Worm (Caenorhabditis elegans) whole organism, young adult: ENCODE results near the gene acd-3.

Source experiments
- B0019.2 ChIP-seq: fragments of 200-800 bp; sonication (Bioruptor generic); conservative IDR thresholded peaks from 2 replicates; pipeline ENCODE4 v1.3.6; 2022; ENCODE audit warnings: missing genetic modification reagents, missing genetic modification characterization, missing compliant biosample characterization
- C06A6.2 ChIP-seq: fragments of 200-800 bp; sonication (Bioruptor generic); conservative IDR thresholded peaks from 2 replicates; pipeline ENCODE4 v1.3.6; 2022; ENCODE audit warnings: missing genetic modification characterization, missing compliant biosample characterization
- C17E4.6 ChIP-seq: fragments of 200-800 bp; sonication (Bioruptor generic); IDR thresholded peaks from 2 replicates; pipeline ENCODE4 v1.3.6; 2022; ENCODE audit warnings: missing genetic modification reagents, missing genetic modification characterization, missing compliant biosample characterization
- D2030.7 ChIP-seq: fragments of 200-800 bp; sonication (Bioruptor generic); IDR thresholded peaks from 2 replicates; pipeline ENCODE4 v1.3.6; 2022; ENCODE audit warnings: missing genetic modification reagents, missing genetic modification characterization, missing compliant biosample characterization
- F23B12.7 ChIP-seq: sonication (generic microtip); optimal IDR thresholded peaks from 2 replicates; lab custom pipeline; 2017; ENCODE audit warnings: missing genetic modification characterization, mild to moderate bottlenecking, missing compliant biosample characterization, antibody characterized with exemption, moderate library complexity; ENCODE audit not compliant: insufficient read depth
- F33H1.4 ChIP-seq: fragments of 200-800 bp; sonication (Bioruptor generic); IDR thresholded peaks from 2 replicates; pipeline ENCODE4 v1.3.6; 2022; ENCODE audit warnings: missing genetic modification reagents, missing genetic modification characterization, missing compliant biosample characterization
- F39B2.1 ChIP-seq: fragments of 200-800 bp; sonication (Bioruptor generic); IDR thresholded peaks from 2 replicates; pipeline ENCODE4 v1.3.6; 2022; ENCODE audit warnings: missing genetic modification reagents, missing genetic modification characterization, missing compliant biosample characterization
- Y53G8AR.9 ChIP-seq: fragments of 200-800 bp; sonication (Bioruptor generic); conservative IDR thresholded peaks from 2 replicates; pipeline ENCODE4 v1.3.6; 2022; ENCODE audit warnings: missing genetic modification reagents, missing genetic modification characterization, missing compliant biosample characterization
- Y79H2A.3 ChIP-seq: fragments of 200-800 bp; sonication (Bioruptor generic); conservative IDR thresholded peaks from 2 replicates; pipeline ENCODE4 v1.3.6; 2022; ENCODE audit warnings: missing genetic modification reagents, missing genetic modification characterization, missing compliant biosample characterization
- ZK185.1 ChIP-seq: sonication (generic microtip); optimal IDR thresholded peaks from 2 replicates; lab custom pipeline; 2016; ENCODE audit warnings: mild to moderate bottlenecking, missing genetic modification characterization, missing compliant biosample characterization; ENCODE audit not compliant: poor library complexity, severe bottlenecking
- akir-1 ChIP-seq: fragments of 200-800 bp; sonication (Bioruptor generic); optimal IDR thresholded peaks from 2 replicates; lab custom pipeline; 2018; ENCODE audit warnings: mild to moderate bottlenecking, missing genetic modification characterization, moderate library complexity, missing compliant biosample characterization
- atf-7 ChIP-seq: sonication (generic microtip); optimal IDR thresholded peaks from 2 replicates; lab custom pipeline; 2017; ENCODE audit warnings: mild to moderate bottlenecking, missing genetic modification characterization, missing compliant biosample characterization
- athp-1 ChIP-seq: sonication (generic microtip); optimal IDR thresholded peaks from 2 replicates; lab custom pipeline; 2017; ENCODE audit warnings: mild to moderate bottlenecking, missing genetic modification characterization, missing compliant biosample characterization
- attf-5 ChIP-seq: fragments of 200-800 bp; sonication (Bioruptor generic); optimal IDR thresholded peaks from 2 replicates; lab custom pipeline; 2018; ENCODE audit warnings: mild to moderate bottlenecking, missing genetic modification characterization, missing compliant biosample characterization
- ceh-27 ChIP-seq: fragments of 200-800 bp; sonication (Bioruptor generic); optimal IDR thresholded peaks from 2 replicates; lab custom pipeline; 2018; ENCODE audit warnings: mild to moderate bottlenecking, missing genetic modification characterization, moderate library complexity, missing compliant biosample characterization
- dox-1 ChIP-seq: fragments of 200-800 bp; sonication (Bioruptor generic); IDR thresholded peaks from 2 replicates; pipeline ENCODE4 v1.3.6; 2022; ENCODE audit warnings: missing genetic modification reagents, missing genetic modification characterization, missing compliant biosample characterization
- egrh-3 ChIP-seq: fragments of 200-800 bp; sonication (Bioruptor generic); IDR thresholded peaks from 2 replicates; pipeline ENCODE4 v1.3.6; 2022; ENCODE audit warnings: missing genetic modification reagents, missing genetic modification characterization, missing compliant biosample characterization
- ets-4 ChIP-seq: fragments of 200-800 bp; sonication (Bioruptor generic); optimal IDR thresholded peaks from 2 replicates; lab custom pipeline; 2018; ENCODE audit warnings: mild to moderate bottlenecking, missing genetic modification characterization, missing compliant biosample characterization
- gei-17 ChIP-seq: fragments of 200-800 bp; sonication (Bioruptor generic); optimal IDR thresholded peaks from 2 replicates; lab custom pipeline; 2018; ENCODE audit warnings: mild to moderate bottlenecking, missing genetic modification characterization, missing compliant biosample characterization
- him-1 ChIP-seq: sonication (generic microtip); optimal IDR thresholded peaks from 2 replicates; lab custom pipeline; 2016; ENCODE audit warnings: missing genotype, missing genetic modification reagents, missing genetic modification characterization, missing compliant biosample characterization
- hlh-12 ChIP-seq: sonication (generic microtip); optimal IDR thresholded peaks from 2 replicates; lab custom pipeline; 2016; ENCODE audit warnings: missing genetic modification characterization, missing compliant biosample characterization
- hmg-1.2 ChIP-seq: fragments of 200-800 bp; sonication (Bioruptor generic); IDR thresholded peaks from 2 replicates; pipeline ENCODE4 v1.3.6; 2022; ENCODE audit warnings: missing genetic modification reagents, missing genetic modification characterization, missing compliant biosample characterization
- hrde-1 ChIP-seq: sonication (generic microtip); optimal IDR thresholded peaks from 2 replicates; lab custom pipeline; 2016; ENCODE audit warnings: missing genetic modification characterization, mild to moderate bottlenecking, missing compliant biosample characterization, moderate library complexity, missing genotype, missing genetic modification reagents, borderline replicate concordance
- lag-1 ChIP-seq: fragments of 200-800 bp; sonication (Bioruptor generic); IDR thresholded peaks from 2 replicates; pipeline ENCODE4 v1.3.6; 2022; ENCODE audit warnings: missing genetic modification reagents, missing genetic modification characterization, missing compliant biosample characterization
- lin-35 ChIP-seq, 3 experiments: fragments of 150-350 bp in 2 of 3; sonication (generic microtip) in 1 of 3; optimal IDR thresholded peaks; 2 replicates each; lab custom pipeline; 2014 to 2018; ENCODE audit warnings: missing biosample characterization in 3 of 3, missing genetic modification characterization in 3 of 3, missing genetic modification reagents in 3 of 3
- lin-40 ChIP-seq: sonication (generic microtip); optimal IDR thresholded peaks from 2 replicates; lab custom pipeline; 2016; ENCODE audit warnings: missing genetic modification characterization, mild to moderate bottlenecking, missing compliant biosample characterization, missing genotype, missing genetic modification reagents
- lin-54 ChIP-seq: fragments of 200-800 bp; sonication (Bioruptor generic); optimal IDR thresholded peaks from 2 replicates; lab custom pipeline; 2018; ENCODE audit warnings: mild to moderate bottlenecking, missing genetic modification characterization, missing compliant biosample characterization
- lsy-27 ChIP-seq: sonication (generic microtip); optimal IDR thresholded peaks from 2 replicates; lab custom pipeline; 2017; ENCODE audit warnings: missing genetic modification characterization, mild to moderate bottlenecking, missing compliant biosample characterization, antibody characterized with exemption, missing genotype, borderline replicate concordance; ENCODE audit not compliant: insufficient read depth
- madf-10 ChIP-seq: sonication (generic microtip); optimal IDR thresholded peaks from 2 replicates; lab custom pipeline; 2016; ENCODE audit warnings: mild to moderate bottlenecking, missing genetic modification characterization, missing compliant biosample characterization
- madf-8 ChIP-seq: fragments of 200-800 bp; sonication (Bioruptor generic); conservative IDR thresholded peaks from 2 replicates; pipeline ENCODE4 v1.3.6; 2022; ENCODE audit warnings: missing genetic modification reagents, missing genetic modification characterization, missing compliant biosample characterization
- mcd-1 ChIP-seq: fragments of 200-800 bp; sonication (Bioruptor generic); IDR thresholded peaks from 2 replicates; pipeline ENCODE4 v1.3.6; 2022; ENCODE audit warnings: missing genetic modification reagents, missing genetic modification characterization, missing compliant biosample characterization
- mes-4 ChIP-seq: sonication (generic microtip); optimal IDR thresholded peaks from 2 replicates; lab custom pipeline; 2016; ENCODE audit warnings: missing genotype, missing genetic modification characterization, missing compliant biosample characterization
- mxl-1 ChIP-seq: sonication (generic microtip); optimal IDR thresholded peaks from 2 replicates; lab custom pipeline; 2016; ENCODE audit warnings: missing genetic modification characterization, missing compliant biosample characterization
- nfyb-1 ChIP-seq: fragments of 200-800 bp; sonication (Bioruptor generic); IDR thresholded peaks from 2 replicates; pipeline ENCODE4 v1.3.6; 2022; ENCODE audit warnings: missing genetic modification reagents, missing genetic modification characterization, missing compliant biosample characterization
- nhr-179 ChIP-seq: sonication (generic microtip); optimal IDR thresholded peaks from 2 replicates; lab custom pipeline; 2016; ENCODE audit warnings: mild to moderate bottlenecking, missing genetic modification characterization, missing compliant biosample characterization
- nhr-80 ChIP-seq: sonication (generic microtip); optimal IDR thresholded peaks from 2 replicates; lab custom pipeline; 2016; ENCODE audit warnings: missing genetic modification characterization, missing compliant biosample characterization
- pha-4 ChIP-seq: fragments of 150-350 bp; sonication (generic microtip); optimal IDR thresholded peaks from 2 replicates; lab custom pipeline; 2014; ENCODE audit warnings: missing biosample characterization, missing genetic modification reagents, missing genetic modification characterization
- rcor-1 ChIP-seq: fragments of 200-800 bp; sonication (Bioruptor generic); IDR thresholded peaks from 2 replicates; pipeline ENCODE4 v1.3.6; 2022; ENCODE audit warnings: missing genetic modification reagents, missing genetic modification characterization, missing compliant biosample characterization
- rec-8 ChIP-seq, 2 experiments: sonication (generic microtip); optimal IDR thresholded peaks; 2 replicates each; lab custom pipeline; 2016; ENCODE audit warnings: mild to moderate bottlenecking in 2 of 2, missing genetic modification characterization in 2 of 2, missing genetic modification reagents in 2 of 2, missing genotype in 2 of 2, missing biosample characterization in 1 of 2, missing compliant biosample characterization in 1 of 2, moderate library complexity in 1 of 2
- repo-1 ChIP-seq: sonication (generic microtip); optimal IDR thresholded peaks from 2 replicates; lab custom pipeline; 2017; ENCODE audit warnings: mild to moderate bottlenecking, missing genetic modification characterization, missing compliant biosample characterization
- rpc-1 ChIP-seq, 2 experiments: fragments of 150-350 bp in 1 of 2; sonication (generic microtip) in 1 of 2; optimal IDR thresholded peaks; 2 replicates each; lab custom pipeline; 2014 to 2018; ENCODE audit warnings: missing biosample characterization in 1 of 2, missing genetic modification characterization in 1 of 2, missing genetic modification reagents in 1 of 2, missing genotype in 1 of 2
- sdz-38 ChIP-seq: sonication (generic microtip); optimal IDR thresholded peaks from 2 replicates; lab custom pipeline; 2016; ENCODE audit warnings: missing genotype, missing genetic modification characterization, missing compliant biosample characterization
- snpc-4 ChIP-seq, 5 experiments: fragments of 150-350 bp in 1 of 5; sonication (generic microtip) in 4 of 5; optimal IDR thresholded peaks; 2 replicates each; lab custom pipeline; 2014 to 2018; ENCODE audit warnings: missing genetic modification characterization in 5 of 5, missing biosample characterization in 3 of 5, antibody characterized with exemption in 2 of 5, mild to moderate bottlenecking in 2 of 5, missing compliant biosample characterization in 2 of 5, missing genotype in 2 of 5, moderate library complexity in 2 of 5, missing genetic modification reagents in 1 of 5
- somi-1 ChIP-seq: fragments of 200-800 bp; sonication (Bioruptor generic); optimal IDR thresholded peaks from 2 replicates; lab custom pipeline; 2018; ENCODE audit warnings: mild to moderate bottlenecking, missing genetic modification characterization, missing compliant biosample characterization
- tbp1 ChIP-seq: fragments of 200-800 bp; sonication (Bioruptor generic); optimal IDR thresholded peaks from 2 replicates; lab custom pipeline; 2018; ENCODE audit warnings: mild to moderate bottlenecking, missing genetic modification characterization, missing compliant biosample characterization
- zfh-2 ChIP-seq: fragments of 200-800 bp; sonication (Bioruptor generic); conservative IDR thresholded peaks from 2 replicates; pipeline ENCODE4 v1.3.6; 2022; ENCODE audit warnings: missing genetic modification reagents, missing genetic modification characterization, missing compliant biosample characterization
- ztf-28 ChIP-seq: fragments of 200-800 bp; sonication (Bioruptor generic); IDR thresholded peaks from 2 replicates; pipeline ENCODE4 v1.3.6; 2022; ENCODE audit warnings: missing genetic modification reagents, missing genetic modification characterization, missing compliant biosample characterization

The acd-3 gene

ce11 chrX:14810718-14811117, 38.4 kb upstream of the acd-3 start, which contains the start of gene atf-4:
Gene atf-4 (minus strand): TSS chrX:14810810.
- TF ChIP-seq nhr-179 (no peak), F39B2.1 (no peak), akir-1 (GFP tag; lab: Kevin White, UChicago) (no peak), ZK185.1 (tag; lab: Kevin White, UChicago) (peak; percentile 34), nhr-80 (tag; lab: Kevin White, UChicago) (peak; percentile 72), rpc-1 (optimal IDR thresholded peaks at IDR 0.05; lab: Kevin White, UChicago) (no peak), rpc-1 (tag; optimal IDR thresholded peaks at IDR 0.05; lab: Kevin White, UChicago) (no peak), attf-5 (peak; percentile 46), madf-10 (peak; percentile 4), lin-54 (peak; percentile 14), lin-40 (peak; percentile 46), C06A6.2 (peak; percentile 29; the same call in 1 of the 2 replicates), gei-17 (peak; percentile 26), zfh-2 (GFP tag; lab: Robert Waterston, UW) (0 out of 2 replicates have a peak, but pooled peaks have one; percentile 7), nfyb-1 (GFP tag; lab: Robert Waterston, UW) (0 out of 2 replicates have a peak, but pooled peaks have one; percentile 10), athp-1 (tag; lab: Kevin White, UChicago) (no peak), rcor-1 (GFP tag; lab: Robert Waterston, UW) (0 out of 2 replicates have a peak, but pooled peaks have one; percentile 11), lin-35 (GFP tag; optimal IDR thresholded peaks at IDR 0.05; lab: Kevin White, UChicago) (peak in 1 of 3 experiments; percentile 54), tbp1 (GFP tag; lab: Kevin White, UChicago) (peak; percentile 20), repo-1 (tag; lab: Kevin White, UChicago) (peak; percentile 46), ets-4 (GFP tag; lab: Kevin White, UChicago) (no peak), egrh-3 (GFP tag; lab: Robert Waterston, UW) (no peak), sdz-38 (no peak), dox-1 (GFP tag; lab: Robert Waterston, UW) (peak; percentile 34; the same call in 1 of the 2 replicates), lsy-27 (no peak), snpc-4 (GFP tag; optimal IDR thresholded peaks at IDR 0.05; lab: Kevin White, UChicago) (no peak), snpc-4 (tag; optimal IDR thresholded peaks at IDR 0.05; lab: Kevin White, UChicago) (peak in 2 of 4 experiments; percentile 28 to 30), rec-8 (tag; optimal IDR thresholded peaks at IDR 0.05; lab: Kevin White, UChicago) (no peak), mxl-1 (tag; lab: Kevin White, UChicago) (no peak), D2030.7 (GFP tag; lab: Robert Waterston, UW) (no peak), Y79H2A.3 (no peak), Y53G8AR.9 (no peak), F33H1.4 (GFP tag; lab: Robert Waterston, UW) (no peak), lag-1 (no peak), C17E4.6 (GFP tag; lab: Robert Waterston, UW) (no peak), pha-4 (tag; lab: Kevin White, UChicago) (no peak), mes-4 (tag; lab: Kevin White, UChicago) (no peak), hrde-1 (tag; lab: Kevin White, UChicago) (no peak), B0019.2 (GFP tag; lab: Robert Waterston, UW) (no peak), madf-8 (no peak), him-1 (tag; lab: Kevin White, UChicago) (no peak), mcd-1 (GFP tag; lab: Robert Waterston, UW) (peak; percentile 30; the same call in 1 of the 2 replicates), hlh-12 (tag; lab: Kevin White, UChicago) (no peak), hmg-1.2 (GFP tag; lab: Robert Waterston, UW) (peak; percentile 50; the same call in 1 of the 2 replicates), ztf-28 (no peak), somi-1 (GFP tag; lab: Kevin White, UChicago) (peak; percentile 6), atf-7 (peak; percentile 59), ceh-27 (GFP tag; lab: Kevin White, UChicago) (peak; percentile 12), F23B12.7 (peak; percentile 47)
